Fruit fly (Drosophila melanogaster): ENCODE results near the gene Tspo.

- TF ChIP-seq fru (GFP tag; optimal IDR thresholded peaks at IDR 0.05) (no peak), HLH106 (tag; optimal IDR thresholded peaks at IDR 0.05) (no peak), lola (GFP tag; optimal IDR thresholded peaks at IDR 0.05) (no peak), OdsH (GFP tag; optimal IDR thresholded peaks at IDR 0.05) (no peak), pan (optimal IDR thresholded peaks at IDR 0.05) (no peak), psq (GFP tag; optimal IDR thresholded peaks at IDR 0.05) (no peak), Vsx2 (GFP tag; optimal IDR thresholded peaks at IDR 0.05; ENCODE audit: partially characterized antibody) (no peak), Jra (GFP tag; optimal IDR thresholded peaks at IDR 0.05) (no peak), dsf (GFP tag; optimal IDR thresholded peaks at IDR 0.05; ENCODE audit: borderline replicate concordance) (no peak)
Observed at dm6 chr2L:518979-519891, 40.2 kb upstream of the Tspo start.
